Worm (Caenorhabditis elegans): Measurements from ENCODE around the gene srt-47.

srt-47 gene

DNA sequence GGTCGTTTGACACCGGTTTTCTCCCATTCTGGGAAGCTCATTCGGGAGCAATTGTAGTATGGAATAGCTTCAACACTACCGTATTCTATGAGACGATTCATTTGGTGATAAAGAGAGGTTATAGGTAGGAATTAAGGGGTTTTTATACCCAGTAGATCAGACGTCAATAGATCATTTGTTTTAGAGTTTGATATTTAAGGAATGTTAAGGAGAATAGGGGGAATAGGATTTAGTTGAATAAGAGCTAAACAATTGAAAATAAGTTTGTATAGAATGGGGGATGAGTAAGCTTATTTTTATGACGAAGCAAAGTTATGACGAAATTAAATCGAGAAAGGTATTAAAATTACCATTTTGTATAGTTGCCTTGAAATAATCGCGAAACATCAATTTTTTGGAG lies at the start of gene srt-47:
srt-47 (minus strand) TSS at position 101 of the 400 bp plus-strand sequence.
- no peak for TF ChIP-seq unc-55 (GFP tag; optimal IDR thresholded peaks at IDR 0.05)

ce11 chrIV:15098294-15098693 lies 45.1 kb upstream of the srt-47 start, which contains the start of gene srt-49:
Gene srt-49, minus strand, starts transcription at chrIV:15098394.
- TF ChIP-seq lin-11 (tag; optimal IDR thresholded peaks at IDR 0.05) (no peak), unc-62 (GFP tag; optimal IDR thresholded peaks at IDR 0.05) (no peak), sma-3 (GFP tag; optimal IDR thresholded peaks at IDR 0.05) (no peak), R02D3.7 (tag; optimal IDR thresholded peaks at IDR 0.05) (no peak), peb-1 (tag; optimal IDR thresholded peaks at IDR 0.05) (no peak), gmeb-1 (tag; optimal IDR thresholded peaks at IDR 0.05) (no peak), ztf-11 (tag; optimal IDR thresholded peaks at IDR 0.05) (no peak), nhr-12 (tag; optimal IDR thresholded peaks at IDR 0.05) (no peak), zag-1 (tag; optimal IDR thresholded peaks at IDR 0.05) (no peak), F13H6.1 (tag; optimal IDR thresholded peaks at IDR 0.05) (no peak), sem-4 (tag; optimal IDR thresholded peaks at IDR 0.05) (no peak), elt-1 (tag; optimal IDR thresholded peaks at IDR 0.05) (no peak), ztf-1 (GFP tag; conservative IDR thresholded peaks at IDR 0.05) (no peak), nhr-23 (tag; optimal IDR thresholded peaks at IDR 0.05) (no peak), unc-55 (GFP tag; optimal IDR thresholded peaks at IDR 0.05) (no peak), nhr-21 (tag; optimal IDR thresholded peaks at IDR 0.05) (no peak), nhr-129 (tag; optimal IDR thresholded peaks at IDR 0.05) (no peak), ZK546.5 (tag; optimal IDR thresholded peaks at IDR 0.05) (no peak), nhr-10 (tag; optimal IDR thresholded peaks at IDR 0.05) (no peak)

DNA sequence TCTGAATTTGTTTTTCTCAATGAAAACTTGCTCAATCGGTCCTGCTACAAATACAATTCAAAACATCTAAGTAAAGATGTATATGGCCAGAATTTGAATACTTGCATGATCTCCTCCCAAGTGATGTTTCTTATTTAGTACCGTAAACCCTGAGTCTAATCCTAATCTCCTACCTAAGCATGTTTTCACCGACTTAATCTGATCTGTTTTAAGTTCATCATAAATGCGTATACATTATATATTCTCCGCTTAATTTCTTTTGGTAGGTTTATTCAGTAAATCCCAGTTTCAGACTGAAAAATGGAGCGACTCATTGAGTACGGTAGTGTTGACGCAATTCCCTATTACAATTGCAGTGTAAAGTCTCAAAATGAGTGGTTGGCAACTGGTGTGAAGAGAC lies 21.2 kb upstream of the srt-47 start, which contains the start of gene srt-50:
srt-50 (plus strand) TSS at position 301 of the 400 bp plus-strand sequence.
- no peak for TF ChIP-seq alr-1 (tag; optimal IDR thresholded peaks at IDR 0.05)
- no peak for TF ChIP-seq nhr-21 (tag; optimal IDR thresholded peaks at IDR 0.05)
- TF ChIP-seq nhr-77 (tag; optimal IDR thresholded peaks at IDR 0.05), result no peak
- TF ChIP-seq mdl-1 (tag; optimal IDR thresholded peaks at IDR 0.05), result no peak
- TF ChIP-seq elt-3 (tag; optimal IDR thresholded peaks at IDR 0.05), result no peak
- no peak for TF ChIP-seq lin-13 (GFP tag; optimal IDR thresholded peaks at IDR 0.05)
- no peak for TF ChIP-seq snpc-4 (tag; optimal IDR thresholded peaks at IDR 0.05)
- no peak for TF ChIP-seq crh-2 (tag; optimal IDR thresholded peaks at IDR 0.05)
- TF ChIP-seq peb-1 (tag; optimal IDR thresholded peaks at IDR 0.05), result no peak
- no peak for TF ChIP-seq sem-4 (tag; optimal IDR thresholded peaks at IDR 0.05)
- no peak for TF ChIP-seq gmeb-1 (tag; optimal IDR thresholded peaks at IDR 0.05)
- TF ChIP-seq nhr-23 (tag; optimal IDR thresholded peaks at IDR 0.05), result no peak
- no peak for TF ChIP-seq nhr-10 (tag; optimal IDR thresholded peaks at IDR 0.05)
- no peak for TF ChIP-seq egl-27 (tag; optimal IDR thresholded peaks at IDR 0.05)

DNA sequence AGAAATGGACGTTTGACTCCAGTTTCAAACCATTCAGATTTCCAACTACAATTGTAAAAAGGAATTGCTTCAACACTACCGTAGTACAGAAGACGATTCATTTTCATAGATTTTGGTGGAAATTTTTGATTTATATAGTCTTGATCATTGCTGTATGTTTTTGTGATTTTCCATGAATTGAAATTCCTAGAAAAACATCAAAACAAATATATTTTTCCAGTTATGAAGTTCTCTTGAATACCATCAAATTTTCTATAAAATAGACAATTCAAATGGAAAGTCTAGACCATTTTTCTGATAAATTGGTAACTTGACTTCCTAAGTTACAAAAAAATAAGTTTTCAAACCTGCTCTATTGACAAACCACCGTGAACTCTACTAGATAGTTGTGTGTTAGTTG lies 15.6 kb upstream of the srt-47 start, which contains the start of gene srt-48:
srt-48 (minus strand) TSS at position 101 of the 400 bp plus-strand sequence.
- TF ChIP-seq peb-1 (tag; optimal IDR thresholded peaks at IDR 0.05) (no peak), nhr-25 (tag; optimal IDR thresholded peaks at IDR 0.05) (no peak)

DNA sequence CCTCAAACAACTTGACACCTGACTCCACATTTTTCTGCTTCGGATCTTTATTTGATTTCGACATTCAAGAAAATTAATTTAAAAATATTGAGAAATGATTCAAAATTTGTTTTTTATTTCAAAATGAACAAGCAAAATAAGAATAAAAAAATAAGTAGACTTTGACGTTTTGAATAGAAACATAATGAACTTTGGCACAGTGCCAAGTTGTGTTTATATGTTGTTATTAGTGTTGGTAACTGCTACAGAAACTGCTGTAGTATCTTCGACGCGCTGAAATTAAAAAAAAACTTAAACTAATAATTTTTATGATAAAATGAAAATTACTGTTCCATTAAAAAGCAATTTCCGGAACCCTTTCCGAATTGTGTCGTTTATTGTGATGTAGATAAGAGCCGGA lies 12.5 kb upstream of the srt-47 start, which contains the start of gene Y41E3.18:
Y41E3.18 (minus strand) TSS at position 101 of the 400 bp plus-strand sequence.
- TF ChIP-seq elt-1 (tag; optimal IDR thresholded peaks at IDR 0.05), result no peak
- TF ChIP-seq nhr-237 (tag; optimal IDR thresholded peaks at IDR 0.05), result no peak
- TF ChIP-seq aly-2 (tag; optimal IDR thresholded peaks at IDR 0.05), result no peak
- no peak for TF ChIP-seq blmp-1 (tag; optimal IDR thresholded peaks at IDR 0.05; ENCODE audit: insufficient read depth)
- no peak for TF ChIP-seq nhr-77 (tag; optimal IDR thresholded peaks at IDR 0.05)
- no peak for TF ChIP-seq nhr-6 (tag; optimal IDR thresholded peaks at IDR 0.05)
- TF ChIP-seq nhr-10 (tag; optimal IDR thresholded peaks at IDR 0.05), result no peak
- TF ChIP-seq egl-27 (tag; optimal IDR thresholded peaks at IDR 0.05), result no peak
- no peak for TF ChIP-seq sem-4 (tag; optimal IDR thresholded peaks at IDR 0.05)

DNA sequence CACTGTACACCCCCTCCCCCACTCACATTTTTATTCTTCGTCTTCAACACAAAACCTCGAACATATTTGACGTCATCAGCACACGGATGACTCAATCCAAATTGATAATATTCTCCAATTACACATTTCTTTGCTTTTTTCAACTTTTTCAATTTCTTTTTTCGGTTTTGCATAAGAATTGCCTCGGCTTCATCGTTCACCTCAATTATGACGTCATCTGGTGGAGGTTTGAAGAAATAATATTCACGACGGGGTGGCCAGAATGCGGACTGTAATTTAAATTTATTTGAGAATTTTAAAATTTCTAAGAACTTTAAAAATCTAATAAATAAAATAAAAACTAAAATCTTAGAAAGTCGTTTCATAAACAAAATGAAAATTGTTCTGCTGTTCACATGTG lies 10.6 kb upstream of the srt-47 start:
- TF ChIP-seq R02D3.7 (tag; optimal IDR thresholded peaks at IDR 0.05) (no peak), nhr-10 (tag; optimal IDR thresholded peaks at IDR 0.05) (no peak), nhr-129 (tag; optimal IDR thresholded peaks at IDR 0.05) (no peak), sma-3 (GFP tag; optimal IDR thresholded peaks at IDR 0.05) (no peak), nhr-6 (tag; optimal IDR thresholded peaks at IDR 0.05) (no peak), unc-55 (GFP tag; optimal IDR thresholded peaks at IDR 0.05) (no peak), ZK546.5 (tag; optimal IDR thresholded peaks at IDR 0.05) (no peak), Y55F3AM.14 (GFP tag; optimal IDR thresholded peaks at IDR 0.05) (no peak), mdl-1 (tag; optimal IDR thresholded peaks at IDR 0.05) (no peak), snpc-4 (tag; optimal IDR thresholded peaks at IDR 0.05) (no peak), fos-1 (tag; optimal IDR thresholded peaks at IDR 0.05) (no peak), unc-62 (GFP tag; optimal IDR thresholded peaks at IDR 0.05) (no peak), mbf-1 (tag; optimal IDR thresholded peaks at IDR 0.05) (no peak), gmeb-1 (tag; optimal IDR thresholded peaks at IDR 0.05) (no peak), mab-5 (tag; optimal IDR thresholded peaks at IDR 0.05) (no peak), nhr-12 (tag; optimal IDR thresholded peaks at IDR 0.05) (no peak), nhr-11 (tag; optimal IDR thresholded peaks at IDR 0.05) (no peak), peb-1 (tag; optimal IDR thresholded peaks at IDR 0.05) (no peak), lsy-2 (tag; optimal IDR thresholded peaks at IDR 0.05) (no peak), zag-1 (tag; optimal IDR thresholded peaks at IDR 0.05) (no peak)
